Worm (Caenorhabditis elegans): ENCODE data around the gene F13B6.1.
A peak's percentile ranks its signal among the peaks of the same experiment; 100 is the strongest.

F13B6.1 gene

DNA sequence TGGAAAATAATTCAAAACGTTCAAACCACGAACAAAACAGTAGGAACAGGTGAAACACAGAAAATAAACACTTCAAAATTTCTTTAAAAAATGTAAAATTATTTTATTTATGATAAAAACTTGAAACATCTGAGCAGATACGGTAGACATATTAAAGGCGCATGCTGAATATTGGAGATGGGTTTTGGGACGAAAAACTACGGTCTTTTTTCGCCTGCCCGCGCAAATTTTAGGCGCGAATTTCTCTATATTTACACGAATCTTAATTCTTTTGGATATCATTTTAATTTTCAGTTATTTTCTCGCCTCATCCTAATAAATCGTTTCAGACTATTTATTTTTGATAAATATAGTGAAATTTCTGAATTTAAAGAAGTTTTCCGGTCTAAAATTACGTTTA, 21.4 kb downstream of the F13B6.1 start (continued):
- no peak for TF ChIP-seq sea-2 (GFP tag; IDR thresholded peaks at IDR 0.05)
- TF ChIP-seq attf-5 (GFP tag; optimal IDR thresholded peaks at IDR 0.05) = no peak
- TF ChIP-seq dpl-1 (GFP tag; optimal IDR thresholded peaks at IDR 0.05) = peak; percentile 98
- no peak for TF ChIP-seq tbx-9 (tag; optimal IDR thresholded peaks at IDR 0.05; ENCODE audit: borderline replicate concordance)
- TF ChIP-seq zim-3 (tag; optimal IDR thresholded peaks at IDR 0.05) = no peak
- no peak for TF ChIP-seq nhr-80 (tag; optimal IDR thresholded peaks at IDR 0.05)
- TF ChIP-seq attf-6 (GFP tag; IDR thresholded peaks at IDR 0.05) = no peak
- TF ChIP-seq lin-54 (GFP tag; optimal IDR thresholded peaks at IDR 0.05) = peak; percentile 85
- peak; percentile 80 for TF ChIP-seq rcor-1 (GFP tag; IDR thresholded peaks at IDR 0.05)
- no peak for TF ChIP-seq mxl-1 (tag; optimal IDR thresholded peaks at IDR 0.05)
- TF ChIP-seq F55B11.4 (tag; optimal IDR thresholded peaks at IDR 0.05; ENCODE audit: borderline replicate concordance, insufficient read depth) = no peak
- no peak for TF ChIP-seq ama-1 (optimal IDR thresholded peaks at IDR 0.05)
- TF ChIP-seq ama-1 (GFP tag; optimal IDR thresholded peaks at IDR 0.05) = no peak
- no peak for TF ChIP-seq ztf-26 (tag; optimal IDR thresholded peaks at IDR 0.05)
- no peak for TF ChIP-seq F10E7.11 (tag; optimal IDR thresholded peaks at IDR 0.05)
- no peak for TF ChIP-seq sdz-38 (tag; optimal IDR thresholded peaks at IDR 0.05)
- TF ChIP-seq ztf-3 (GFP tag; optimal IDR thresholded peaks at IDR 0.05) = no peak
- no peak for TF ChIP-seq F52B5.7 (tag; optimal IDR thresholded peaks at IDR 0.05)
- no peak for TF ChIP-seq ceh-79 (tag; optimal IDR thresholded peaks at IDR 0.05)
- TF ChIP-seq egl-44 (GFP tag; IDR thresholded peaks at IDR 0.05) = no peak
- no peak for TF ChIP-seq cebp-2 (GFP tag; IDR thresholded peaks at IDR 0.05)
- peak; percentile 99 for TF ChIP-seq efl-1 (GFP tag; optimal IDR thresholded peaks at IDR 0.05)
- TF ChIP-seq attf-3 (GFP tag; conservative IDR thresholded peaks at IDR 0.05) = no peak
- no peak for TF ChIP-seq lsy-27 (tag; optimal IDR thresholded peaks at IDR 0.05; ENCODE audit: borderline replicate concordance, insufficient read depth)
- no peak for TF ChIP-seq lin-26 (GFP tag; IDR thresholded peaks at IDR 0.05)
- no peak for TF ChIP-seq gei-17 (GFP tag; optimal IDR thresholded peaks at IDR 0.05)
- TF ChIP-seq dox-1 (GFP tag; IDR thresholded peaks at IDR 0.05) = peak; percentile 88
- TF ChIP-seq Y56A3A.18 (GFP tag; IDR thresholded peaks at IDR 0.05) = no peak
- no peak for TF ChIP-seq ceh-40 (GFP tag; IDR thresholded peaks at IDR 0.05)
- TF ChIP-seq F57A8.1 (GFP tag; optimal IDR thresholded peaks at IDR 0.05) = no peak
- 0 out of 2 replicates have a peak, but pooled peaks have one; percentile 17 for TF ChIP-seq B0336.3 (GFP tag; IDR thresholded peaks at IDR 0.05)
- peak; percentile 84 for TF ChIP-seq F49E8.2 (tag; optimal IDR thresholded peaks at IDR 0.05; ENCODE audit: insufficient read depth)
- peak; percentile 99 for TF ChIP-seq madf-6 (GFP tag; IDR thresholded peaks at IDR 0.05)
- TF ChIP-seq F33H1.4 (GFP tag; IDR thresholded peaks at IDR 0.05) = peak; percentile 98
- TF ChIP-seq athp-1 (tag; optimal IDR thresholded peaks at IDR 0.05) = peak; percentile 37
- no peak for TF ChIP-seq akir-1 (GFP tag; optimal IDR thresholded peaks at IDR 0.05)
- no peak for TF ChIP-seq ets-4 (GFP tag; optimal IDR thresholded peaks at IDR 0.05)
- TF ChIP-seq die-1 (tag; optimal IDR thresholded peaks at IDR 0.05) = no peak
- TF ChIP-seq nfya-2 (GFP tag; IDR thresholded peaks at IDR 0.05) = no peak
- no peak for TF ChIP-seq aptf-2 (GFP tag; conservative IDR thresholded peaks at IDR 0.05)
- TF ChIP-seq ceh-100 (GFP tag; IDR thresholded peaks at IDR 0.05) = no peak
- no peak for TF ChIP-seq F22D6.2 (tag; optimal IDR thresholded peaks at IDR 0.05)
- peak; percentile 69 for TF ChIP-seq tbp1 (GFP tag; optimal IDR thresholded peaks at IDR 0.05)
- peak; percentile 48; the same call in 1 of the 2 replicates for TF ChIP-seq lir-1 (GFP tag; conservative IDR thresholded peaks at IDR 0.05)
- TF ChIP-seq somi-1 (GFP tag; optimal IDR thresholded peaks at IDR 0.05) = no peak
- TF ChIP-seq hrde-1 (tag; optimal IDR thresholded peaks at IDR 0.05; ENCODE audit: borderline replicate concordance) = peak; percentile 69
- TF ChIP-seq egrh-3 (GFP tag; IDR thresholded peaks at IDR 0.05) = no peak
- TF ChIP-seq cebp-1 (GFP tag; IDR thresholded peaks at IDR 0.05) = no peak
- TF ChIP-seq cebp-1 (tag; optimal IDR thresholded peaks at IDR 0.05) = no peak
- TF ChIP-seq rpc-1 (optimal IDR thresholded peaks at IDR 0.05) = no peak
- TF ChIP-seq rpc-1 (tag; optimal IDR thresholded peaks at IDR 0.05) = no peak

Measured in whole organism, young adult.